Worm (Caenorhabditis elegans): Measurements from ENCODE around the gene F59B1.2.
"Not testable (repeated sequence)": the region's sequence is repeated elsewhere in the genome, so short reads cannot be mapped to it uniquely, and the experiment has no call there.

DNA sequence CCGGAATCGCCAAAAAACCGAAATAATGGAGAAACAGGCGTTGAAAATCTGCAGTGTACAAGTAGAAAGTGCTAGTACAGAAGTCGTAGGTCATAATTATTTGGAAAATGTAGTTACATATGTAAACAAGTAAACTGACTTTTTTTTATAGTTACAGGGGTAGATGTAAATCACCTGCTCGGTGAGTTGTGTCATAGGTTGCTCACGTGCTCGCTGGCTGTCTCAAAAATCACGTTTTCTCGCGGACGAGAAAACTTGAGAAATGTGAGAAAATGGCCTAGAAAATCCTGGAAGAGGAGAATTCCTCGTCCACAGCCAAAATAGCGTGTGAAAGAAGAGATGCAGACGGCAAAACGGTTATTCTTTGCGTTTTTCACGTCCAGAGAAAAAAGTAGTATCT, 36.1 kb upstream of the F59B1.2 start, which contains the start of gene srh-212:
- not testable (repeated sequence) for TF ChIP-seq sox-4 (tag; optimal IDR thresholded peaks at IDR 0.05); sox-2 (GFP tag; IDR thresholded peaks at IDR 0.05); ceh-31 (tag; optimal IDR thresholded peaks at IDR 0.05); pha-4 (tag; optimal IDR thresholded peaks at IDR 0.05); pag-3 (tag; optimal IDR thresholded peaks at IDR 0.05; ENCODE audit: borderline replicate concordance); ama-1 (optimal IDR thresholded peaks at IDR 0.05); F13H6.1 (tag; optimal IDR thresholded peaks at IDR 0.05); hlh-15 (tag; optimal IDR thresholded peaks at IDR 0.05); ceh-9 (tag; optimal IDR thresholded peaks at IDR 0.05); pat-9 (tag; optimal IDR thresholded peaks at IDR 0.05); hlh-13 (GFP tag; optimal IDR thresholded peaks at IDR 0.05); ahr-1 (tag; optimal IDR thresholded peaks at IDR 0.05); nhr-11 (tag; optimal IDR thresholded peaks at IDR 0.05)

Data from whole organism, late embryonic.